Worm (Caenorhabditis elegans) whole organism, L3 larva: ENCODE measurements around the gene C15H11.10.
"Not testable (repeated sequence)": the region's sequence is repeated elsewhere in the genome, so short reads cannot be mapped to it uniquely, and the experiment has no call there.

Source experiments
- ZK546.5 ChIP-seq: sonication (generic microtip); optimal IDR thresholded peaks from 2 replicates; lab custom pipeline; 2017; ENCODE audit warnings: missing biosample characterization, missing genetic modification characterization
- aly-2 ChIP-seq: fragments of 150-350 bp; optimal IDR thresholded peaks from 2 replicates; lab custom pipeline; 2014; ENCODE audit warnings: missing biosample characterization, missing genetic modification characterization
- ceh-82 ChIP-seq: fragments of 150-350 bp; optimal IDR thresholded peaks from 2 replicates; lab custom pipeline; 2014; ENCODE audit warnings: missing biosample characterization, missing genetic modification characterization
- fkh-2 ChIP-seq: fragments of 150-350 bp; optimal IDR thresholded peaks from 2 replicates; lab custom pipeline; 2014; ENCODE audit warnings: missing biosample characterization, missing genetic modification reagents, missing genetic modification characterization
- fos-1 ChIP-seq: fragments of 150-350 bp; optimal IDR thresholded peaks from 2 replicates; lab custom pipeline; 2014; ENCODE audit warnings: missing biosample characterization, missing genetic modification characterization
- lin-15B ChIP-seq: fragments of 150-350 bp; optimal IDR thresholded peaks from 2 replicates; lab custom pipeline; 2014; ENCODE audit warnings: missing biosample characterization, missing genetic modification characterization
- lin-39 ChIP-seq: fragments of 150-350 bp; optimal IDR thresholded peaks from 2 replicates; lab custom pipeline; 2018; ENCODE audit warnings: missing biosample characterization, missing genetic modification reagents, missing genetic modification characterization
- nhr-76 ChIP-seq: fragments of 150-350 bp; sonication (generic microtip); optimal IDR thresholded peaks from 5 replicates; lab custom pipeline; 2014; ENCODE audit warnings: missing biosample characterization, missing genetic modification characterization
- nhr-77 ChIP-seq: fragments of 150-350 bp; optimal IDR thresholded peaks from 2 replicates; lab custom pipeline; 2014; ENCODE audit warnings: missing biosample characterization, missing genetic modification characterization
- pha-4 ChIP-seq: fragments of 150-350 bp; optimal IDR thresholded peaks from 2 replicates; lab custom pipeline; 2014; ENCODE audit warnings: missing biosample characterization, missing genetic modification reagents, missing genetic modification characterization
- snpc-4 ChIP-seq: fragments of 150-350 bp; optimal IDR thresholded peaks from 2 replicates; lab custom pipeline; 2014; ENCODE audit warnings: missing biosample characterization, missing genetic modification characterization
- tbx-2 ChIP-seq: sonication (generic microtip); optimal IDR thresholded peaks from 2 replicates; lab custom pipeline; 2016; ENCODE audit warnings: mild to moderate bottlenecking, missing genetic modification characterization, missing compliant biosample characterization
- unc-62 ChIP-seq: fragments of 150-350 bp; sonication (generic microtip); optimal IDR thresholded peaks from 4 replicates; lab custom pipeline; 2014; ENCODE audit warnings: missing biosample characterization, missing genetic modification reagents, missing genetic modification characterization
- ztf-11 ChIP-seq: fragments of 150-350 bp; optimal IDR thresholded peaks from 2 replicates; lab custom pipeline; 2014; ENCODE audit warnings: missing biosample characterization, missing genetic modification characterization

DNA sequence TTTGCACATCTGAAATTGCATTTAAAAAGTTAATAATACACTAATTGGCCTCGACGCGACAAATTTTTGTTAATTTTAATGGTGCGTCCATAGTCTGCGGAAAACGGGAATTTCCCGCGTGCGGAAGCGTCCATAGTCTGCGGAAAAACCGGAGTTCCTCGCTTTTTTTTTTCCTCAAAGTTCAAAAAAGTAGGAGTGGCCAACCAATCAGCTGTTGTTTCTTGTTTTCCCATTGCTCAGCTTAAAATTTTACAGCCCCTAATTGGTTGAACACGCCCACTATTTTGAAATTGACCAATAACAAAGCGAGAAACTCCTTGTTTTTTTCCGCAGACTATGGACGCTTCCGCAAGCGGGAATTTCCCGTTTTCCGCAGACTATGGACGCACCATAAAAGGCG, 34.6 kb upstream of the C15H11.10 start:
- not testable (repeated sequence) for TF ChIP-seq nhr-76 (tag; lab: Kevin White, UChicago); ceh-82 (tag; lab: Kevin White, UChicago); lin-39; fos-1 (tag; lab: Kevin White, UChicago); aly-2 (tag; lab: Kevin White, UChicago); ZK546.5 (tag; lab: Kevin White, UChicago); fkh-2 (tag; lab: Kevin White, UChicago); tbx-2 (tag; lab: Kevin White, UChicago); lin-15B (tag; lab: Kevin White, UChicago); nhr-77; ztf-11 (tag; lab: Kevin White, UChicago); pha-4; unc-62 (GFP tag; lab: Kevin White, UChicago); snpc-4
